Fruit fly (Drosophila melanogaster) whole organism, embryonic: ENCODE results near the gene spd-2.

Experiments
- Atf6 ChIP-seq: fragments of 200-800 bp; sonication (Bioruptor generic); IDR thresholded peaks from 2 replicates; pipeline ENCODE4 v1.3.6; 2022; ENCODE audit warnings: missing biosample characterization, missing genetic modification characterization
- CG10431 ChIP-seq: fragments of 200-800 bp; sonication (Bioruptor generic); optimal IDR thresholded peaks from 3 replicates; lab custom pipeline; 2018; ENCODE audit warnings: missing biosample characterization, mild to moderate bottlenecking, missing genetic modification characterization
- CG11398 ChIP-seq: fragments of 200-800 bp; sonication (Bioruptor generic); optimal IDR thresholded peaks from 2 replicates; lab custom pipeline; 2016; ENCODE audit warnings: missing biosample characterization, missing genetic modification characterization
- CG11560 ChIP-seq: fragments of 200-800 bp; sonication (Bioruptor generic); IDR thresholded peaks from 3 replicates; pipeline ENCODE4 v1.3.6; 2022; ENCODE audit warnings: missing biosample characterization, missing genetic modification characterization
- CG1233 ChIP-seq: fragments of 200-800 bp; sonication (Bioruptor generic); optimal IDR thresholded peaks from 4 replicates; lab custom pipeline; 2018; ENCODE audit warnings: missing biosample characterization, mild to moderate bottlenecking, missing genetic modification characterization
- CG12659 ChIP-seq: fragments of 200-800 bp; sonication (Bioruptor generic); optimal IDR thresholded peaks from 3 replicates; lab custom pipeline; 2017; ENCODE audit warnings: mild to moderate bottlenecking, missing biosample characterization, missing genetic modification reagents, missing genetic modification characterization
- CG14014 ChIP-seq: fragments of 200-800 bp; sonication (Bioruptor generic); IDR thresholded peaks from 2 replicates; pipeline ENCODE4 v1.3.6; 2022; ENCODE audit warnings: missing biosample characterization, missing genetic modification characterization
- CG14860 ChIP-seq: fragments of 200-800 bp; sonication (Bioruptor generic); IDR thresholded peaks from 3 replicates; pipeline ENCODE4 v1.3.6; 2022; ENCODE audit warnings: missing biosample characterization, missing genetic modification characterization; ENCODE audit not compliant: partially characterized antibody
- CG15696 ChIP-seq: fragments of 200-800 bp; sonication (Bioruptor generic); optimal IDR thresholded peaks from 2 replicates; lab custom pipeline; 2019; ENCODE audit warnings: missing biosample characterization, mild to moderate bottlenecking, missing genetic modification characterization, moderate library complexity
- CG1647 ChIP-seq: fragments of 200-800 bp; sonication (Bioruptor generic); optimal IDR thresholded peaks from 3 replicates; lab custom pipeline; 2016; ENCODE audit warnings: missing biosample characterization, missing genetic modification characterization
- CG17361 ChIP-seq: fragments of 200-800 bp; sonication (Bioruptor generic); IDR thresholded peaks from 3 replicates; pipeline ENCODE4 v1.3.6; 2022; ENCODE audit warnings: missing biosample characterization, missing genetic modification characterization
- CG17385 ChIP-seq: fragments of 200-800 bp; sonication (Bioruptor generic); optimal IDR thresholded peaks from 3 replicates; lab custom pipeline; 2018; ENCODE audit warnings: missing biosample characterization, mild to moderate bottlenecking, missing genetic modification characterization
- CG17829 ChIP-seq: fragments of 200-800 bp; optimal IDR thresholded peaks from 2 replicates; lab custom pipeline; 2019; ENCODE audit warnings: missing biosample characterization, mild to moderate bottlenecking, missing genetic modification characterization, moderate library complexity
- CG3281 ChIP-seq: fragments of 200-800 bp; sonication (Bioruptor generic); optimal IDR thresholded peaks from 3 replicates; lab custom pipeline; 2017; ENCODE audit warnings: missing biosample characterization, mild to moderate bottlenecking, missing genetic modification characterization
- CG3838 ChIP-seq: fragments of 200-800 bp; sonication (Bioruptor generic); optimal IDR thresholded peaks from 3 replicates; lab custom pipeline; 2016; ENCODE audit warnings: missing biosample characterization, missing genetic modification characterization
- CG4360 ChIP-seq: fragments of 200-800 bp; sonication (Bioruptor generic); IDR thresholded peaks from 2 replicates; pipeline ENCODE4 v1.3.6; 2022; ENCODE audit warnings: missing biosample characterization, missing genetic modification characterization
- CG4424 ChIP-seq: fragments of 200-800 bp; sonication (Bioruptor generic); optimal IDR thresholded peaks from 3 replicates; lab custom pipeline; 2016; ENCODE audit warnings: missing biosample characterization, missing genetic modification characterization
- CG6272 ChIP-seq: fragments of 200-800 bp; sonication (Bioruptor generic); IDR thresholded peaks from 2 replicates; pipeline ENCODE4 v1.3.6; 2022; ENCODE audit warnings: missing biosample characterization, missing genetic modification characterization
- CG7745 ChIP-seq: fragments of 200-800 bp; sonication (Bioruptor generic); optimal IDR thresholded peaks from 2 replicates; lab custom pipeline; 2018; ENCODE audit warnings: missing biosample characterization, mild to moderate bottlenecking, missing genetic modification characterization, moderate library complexity
- CG7839 ChIP-seq: fragments of 200-800 bp; sonication (Bioruptor generic); optimal IDR thresholded peaks from 3 replicates; lab custom pipeline; 2018; ENCODE audit warnings: missing biosample characterization, mild to moderate bottlenecking, missing genetic modification characterization, moderate library complexity
- CG8281 ChIP-seq: fragments of 200-800 bp; sonication (Bioruptor generic); optimal IDR thresholded peaks from 2 replicates; lab custom pipeline; 2018; ENCODE audit warnings: missing biosample characterization, mild to moderate bottlenecking, missing genetic modification characterization, moderate library complexity
- CG8290 ChIP-seq, 3 experiments: fragments of 200-800 bp; sonication (Bioruptor generic); optimal IDR thresholded peaks; 2 replicates each; lab custom pipeline; 2016 to 2019; ENCODE audit warnings: missing biosample characterization in 3 of 3, missing genetic modification characterization in 3 of 3, mild to moderate bottlenecking in 2 of 3, moderate library complexity in 1 of 3
- CG8944 ChIP-seq: fragments of 200-800 bp; sonication (Bioruptor generic); optimal IDR thresholded peaks from 3 replicates; lab custom pipeline; 2016; ENCODE audit warnings: missing biosample characterization, missing genetic modification characterization
- CG9215 ChIP-seq: fragments of 200-800 bp; sonication (Bioruptor generic); IDR thresholded peaks from 2 replicates; pipeline ENCODE4 v1.3.6; 2022; ENCODE audit warnings: missing biosample characterization, missing genetic modification characterization
- CG9727 ChIP-seq: fragments of 200-800 bp; sonication (Bioruptor generic); optimal IDR thresholded peaks from 3 replicates; lab custom pipeline; 2017; ENCODE audit warnings: missing biosample characterization, mild to moderate bottlenecking, missing genetic modification characterization
- D19A ChIP-seq: fragments of 200-800 bp; optimal IDR thresholded peaks from 3 replicates; lab custom pipeline; 2019; ENCODE audit warnings: missing biosample characterization, mild to moderate bottlenecking, missing genetic modification characterization, moderate library complexity
- D19B ChIP-seq: fragments of 200-800 bp; sonication (Bioruptor generic); optimal IDR thresholded peaks from 2 replicates; lab custom pipeline; 2017; ENCODE audit warnings: missing biosample characterization, mild to moderate bottlenecking, missing genetic modification characterization
- Drgx ChIP-seq: fragments of 200-800 bp; sonication (Bioruptor generic); IDR thresholded peaks from 2 replicates; pipeline ENCODE4 v1.3.6; 2022; ENCODE audit warnings: missing biosample characterization, missing genetic modification characterization
- Hand ChIP-seq: fragments of 200-800 bp; sonication (Bioruptor generic); optimal IDR thresholded peaks from 2 replicates; lab custom pipeline; 2017; ENCODE audit warnings: mild to moderate bottlenecking, missing biosample characterization, missing genetic modification reagents, missing genetic modification characterization
- Jarid2 ChIP-seq: fragments of 200-800 bp; sonication (Bioruptor generic); optimal IDR thresholded peaks from 3 replicates; lab custom pipeline; 2017; ENCODE audit warnings: mild to moderate bottlenecking, missing biosample characterization, missing genetic modification reagents, missing genetic modification characterization
- Lpt ChIP-seq: fragments of >200 bp; optimal IDR thresholded peaks from 2 replicates; lab custom pipeline; 2018; ENCODE audit warnings: missing biosample characterization, missing genetic modification characterization
- Mes4 ChIP-seq: fragments of 200-800 bp; sonication (Bioruptor generic); optimal IDR thresholded peaks from 2 replicates; lab custom pipeline; 2016; ENCODE audit warnings: missing biosample characterization, missing genetic modification characterization
- NC2β ChIP-seq: fragments of 200-800 bp; sonication (Bioruptor generic); optimal IDR thresholded peaks from 2 replicates; lab custom pipeline; 2016; ENCODE audit warnings: missing biosample characterization, missing genetic modification characterization
- Opbp ChIP-seq: fragments of 200-800 bp; sonication (Bioruptor generic); IDR thresholded peaks from 3 replicates; pipeline ENCODE4 v1.3.6; 2022; ENCODE audit warnings: missing biosample characterization, missing genetic modification characterization; ENCODE audit not compliant: partially characterized antibody
- Sry-β ChIP-seq: fragments of 200-800 bp; sonication (Bioruptor generic); optimal IDR thresholded peaks from 2 replicates; lab custom pipeline; 2018; ENCODE audit warnings: missing biosample characterization, mild to moderate bottlenecking, missing genetic modification characterization, moderate library complexity
- Taf1 ChIP-seq: fragments of 200-800 bp; sonication (Bioruptor generic); IDR thresholded peaks from 2 replicates; pipeline ENCODE4 v1.3.6; 2022; ENCODE audit warnings: missing biosample characterization, missing genetic modification characterization
- ap ChIP-seq: fragments of 200-800 bp; sonication (Bioruptor generic); IDR thresholded peaks from 2 replicates; pipeline ENCODE4 v1.3.6; 2022; ENCODE audit warnings: missing biosample characterization, missing genetic modification characterization
- br ChIP-seq: fragments of >200 bp; optimal IDR thresholded peaks from 2 replicates; lab custom pipeline; 2017
- bsh ChIP-seq, 2 experiments: fragments of 200-800 bp; sonication (Bioruptor generic); optimal IDR thresholded peaks; 2 replicates each; lab custom pipeline; 2017 to 2018; ENCODE audit warnings: mild to moderate bottlenecking in 2 of 2, missing biosample characterization in 2 of 2, missing genetic modification characterization in 2 of 2, moderate library complexity in 1 of 2
- btn ChIP-seq: fragments of 200-800 bp; sonication (Bioruptor generic); optimal IDR thresholded peaks from 2 replicates; lab custom pipeline; 2016; ENCODE audit warnings: missing biosample characterization, missing genetic modification characterization
- chn ChIP-seq: fragments of 200-800 bp; sonication (Bioruptor generic); optimal IDR thresholded peaks from 2 replicates; lab custom pipeline; 2016; ENCODE audit warnings: missing biosample characterization, missing genetic modification characterization
- dmrt11E ChIP-seq: fragments of 200-800 bp; sonication (Bioruptor generic); optimal IDR thresholded peaks from 3 replicates; lab custom pipeline; 2018; ENCODE audit warnings: missing biosample characterization, mild to moderate bottlenecking, missing genetic modification characterization, moderate library complexity
- esg ChIP-seq: fragments of 200-800 bp; sonication (Bioruptor generic); conservative IDR thresholded peaks from 2 replicates; pipeline ENCODE4 v1.3.6; 2022; ENCODE audit warnings: missing biosample characterization, missing genetic modification characterization
- hth ChIP-seq: fragments of >200 bp; optimal IDR thresholded peaks from 2 replicates; lab custom pipeline; 2017; ENCODE audit warnings: inconsistent platforms
- inv ChIP-seq: fragments of 200-800 bp; sonication (Bioruptor generic); IDR thresholded peaks from 2 replicates; pipeline ENCODE4 v1.3.6; 2022; ENCODE audit warnings: missing biosample characterization, missing genetic modification characterization; ENCODE audit not compliant: partially characterized antibody
- ken ChIP-seq: fragments of 200-800 bp; sonication (Bioruptor generic); IDR thresholded peaks from 3 replicates; pipeline ENCODE4 v1.3.6; 2022; ENCODE audit warnings: missing biosample characterization, missing genetic modification characterization
- nmo ChIP-seq: fragments of 200-800 bp; sonication (Bioruptor generic); optimal IDR thresholded peaks from 2 replicates; lab custom pipeline; 2018; ENCODE audit warnings: missing biosample characterization, mild to moderate bottlenecking, missing genetic modification characterization, moderate library complexity
- pros ChIP-seq: fragments of 200-800 bp; sonication (Bioruptor generic); optimal IDR thresholded peaks from 3 replicates; lab custom pipeline; 2019; ENCODE audit warnings: missing biosample characterization, mild to moderate bottlenecking, missing genetic modification characterization, moderate library complexity
- sima ChIP-seq: fragments of 200-800 bp; sonication (Bioruptor generic); optimal IDR thresholded peaks from 2 replicates; lab custom pipeline; 2016; ENCODE audit warnings: missing biosample characterization, missing genetic modification characterization
- tup ChIP-seq: fragments of 200-800 bp; sonication (Bioruptor generic); optimal IDR thresholded peaks from 2 replicates; lab custom pipeline; 2016; ENCODE audit warnings: missing biosample characterization, mild to moderate bottlenecking, missing genetic modification characterization, moderate library complexity
- vvl ChIP-seq: fragments of 200-800 bp; sonication (Bioruptor generic); IDR thresholded peaks from 2 replicates; pipeline ENCODE4 v1.3.6; 2022; ENCODE audit warnings: missing biosample characterization, missing genetic modification characterization

Gene spd-2

dm6 chr3L:16635566-16636210, 40.9 kb upstream of the spd-2 start (continued):
- TF ChIP-seq CG14014 (GFP tag; lab: Robert Waterston, UW) (no peak), ken (GFP tag; lab: Robert Waterston, UW) (no peak; the same call in 2 of the 3 replicates), CG14860 (GFP tag; lab: Robert Waterston, UW) (no peak), Drgx (no peak), chn (GFP tag; lab: Kevin White, UChicago) (no peak), CG7839 (tag; lab: Kevin White, UChicago) (peak; percentile 58), Opbp (GFP tag; lab: Robert Waterston, UW) (no peak), Hand (GFP tag; lab: Kevin White, UChicago) (no peak), CG17829 (peak; percentile 14), CG17361 (peak; percentile 59; the same call in 2 of the 3 replicates), CG8290 (GFP tag; optimal IDR thresholded peaks at IDR 0.05; lab: Kevin White, UChicago) (no peak), CG8290 (tag; optimal IDR thresholded peaks at IDR 0.05; lab: Kevin White, UChicago) (no peak), bsh (GFP tag; optimal IDR thresholded peaks at IDR 0.05; lab: Kevin White, UChicago) (peak; percentile 21 to 43), Jarid2 (GFP tag; lab: Kevin White, UChicago) (no peak), CG3281 (GFP tag; lab: Kevin White, UChicago) (no peak), CG4424 (GFP tag; lab: Kevin White, UChicago) (peak; percentile 15), CG1647 (GFP tag; lab: Kevin White, UChicago) (no peak), inv (no peak), btn (no peak), CG10431 (GFP tag; lab: Kevin White, UChicago) (no peak), CG7745 (tag; lab: Kevin White, UChicago) (no peak), CG9727 (GFP tag; lab: Kevin White, UChicago) (peak; percentile 16), Mes4 (no peak), dmrt11E (tag; lab: Kevin White, UChicago) (peak; percentile 6), CG8281 (no peak), ap (no peak), Lpt (no peak), D19A (no peak), CG11560 (tag; lab: Robert Waterston, UW) (no peak), Atf6 (GFP tag; lab: Robert Waterston, UW) (no peak), D19B (GFP tag; lab: Kevin White, UChicago) (no peak), CG4360 (GFP tag; lab: Robert Waterston, UW) (no peak), tup (no peak), Taf1 (GFP tag; lab: Robert Waterston, UW) (no peak), br (lab: Kevin White, UChicago) (no peak), sima (no peak), pros (GFP tag; lab: Kevin White, UChicago) (no peak), CG1233 (GFP tag; lab: Kevin White, UChicago) (peak; percentile 2), CG6272 (no peak), CG3838 (GFP tag; lab: Kevin White, UChicago) (no peak), CG17385 (GFP tag; lab: Kevin White, UChicago) (peak; percentile 39), CG8944 (GFP tag; lab: Kevin White, UChicago) (no peak), esg (GFP tag; lab: Robert Waterston, UW) (peak; percentile 26; the same call in 1 of the 2 replicates), NC2β (GFP tag; lab: Kevin White, UChicago) (no peak), Sry-β (no peak), CG11398 (no peak), vvl (peak; percentile 81), CG15696 (no peak), hth (lab: Kevin White, UChicago) (no peak), nmo (peak; percentile 51), CG9215 (GFP tag; lab: Robert Waterston, UW) (no peak), CG12659 (GFP tag; lab: Kevin White, UChicago) (peak; percentile 12)
